Worm (Caenorhabditis elegans) whole organism, L1 larva: ENCODE data around the gene C44B7.7.

Source experiments
- C04F5.9 ChIP-seq: sonication (generic microtip); optimal IDR thresholded peaks from 2 replicates; lab custom pipeline; 2016; ENCODE audit warnings: missing genetic modification characterization, missing compliant biosample characterization
- C16A3.4 ChIP-seq: fragments of 150-350 bp; optimal IDR thresholded peaks from 2 replicates; lab custom pipeline; 2014; ENCODE audit warnings: missing biosample characterization, missing genetic modification characterization
- Y116A8C.19 ChIP-seq: sonication (generic microtip); optimal IDR thresholded peaks from 2 replicates; lab custom pipeline; 2016; ENCODE audit warnings: missing compliant biosample characterization, missing genetic modification characterization, borderline replicate concordance
- aha-1 ChIP-seq: fragments of 150-350 bp; optimal IDR thresholded peaks from 2 replicates; lab custom pipeline; 2014; ENCODE audit warnings: missing biosample characterization, missing genetic modification characterization
- alr-1 ChIP-seq: fragments of 200-800 bp; sonication (Bioruptor generic); optimal IDR thresholded peaks from 2 replicates; lab custom pipeline; 2018; ENCODE audit warnings: borderline replicate concordance, mild to moderate bottlenecking, missing genetic modification characterization, missing compliant biosample characterization
- blmp-1 ChIP-seq: fragments of 150-350 bp; optimal IDR thresholded peaks from 2 replicates; lab custom pipeline; 2014; ENCODE audit warnings: missing biosample characterization, missing genetic modification characterization
- ceh-63 ChIP-seq: fragments of 200-800 bp; sonication (Bioruptor generic); optimal IDR thresholded peaks from 2 replicates; lab custom pipeline; 2018; ENCODE audit warnings: mild to moderate bottlenecking, missing genetic modification characterization, missing compliant biosample characterization
- ceh-8 ChIP-seq: fragments of 200-800 bp; sonication (Bioruptor generic); optimal IDR thresholded peaks from 2 replicates; lab custom pipeline; 2018; ENCODE audit warnings: mild to moderate bottlenecking, missing genetic modification characterization, moderate library complexity, missing compliant biosample characterization
- ceh-82 ChIP-seq, 3 experiments: fragments of 150-350 bp in 1 of 3; sonication (generic microtip) in 2 of 3; optimal IDR thresholded peaks; 2 replicates each; lab custom pipeline; 2014 to 2017; ENCODE audit warnings: missing biosample characterization in 3 of 3, missing genetic modification characterization in 3 of 3
- ces-1 ChIP-seq: fragments of 150-350 bp; optimal IDR thresholded peaks from 2 replicates; lab custom pipeline; 2014; ENCODE audit warnings: missing biosample characterization, missing genetic modification reagents, missing genetic modification characterization
- dpl-1 ChIP-seq, 3 experiments: fragments of 150-350 bp in 2 of 3; sonication (generic microtip) in 1 of 3; optimal IDR thresholded peaks; 2 replicates each; lab custom pipeline; 2014 to 2017; ENCODE audit warnings: missing biosample characterization in 3 of 3, missing genetic modification characterization in 3 of 3, missing genetic modification reagents in 3 of 3
- dsc-1 ChIP-seq: sonication (generic microtip); optimal IDR thresholded peaks from 2 replicates; lab custom pipeline; 2016; ENCODE audit warnings: mild to moderate bottlenecking, missing genetic modification characterization, missing compliant biosample characterization
- egl-13 ChIP-seq: sonication (generic microtip); optimal IDR thresholded peaks from 2 replicates; lab custom pipeline; 2016; ENCODE audit warnings: missing genotype, missing genetic modification reagents, missing genetic modification characterization, missing compliant biosample characterization
- elt-2 ChIP-seq: sonication (generic microtip); optimal IDR thresholded peaks from 2 replicates; lab custom pipeline; 2016; ENCODE audit warnings: missing genetic modification characterization, mild to moderate bottlenecking, inconsistent platforms, missing compliant biosample characterization, missing genetic modification reagents
- fkh-4 ChIP-seq: sonication (generic microtip); optimal IDR thresholded peaks from 2 replicates; lab custom pipeline; 2016; ENCODE audit warnings: missing compliant biosample characterization, missing genetic modification characterization, borderline replicate concordance
- fkh-8 ChIP-seq: sonication (generic microtip); optimal IDR thresholded peaks from 2 replicates; lab custom pipeline; 2016; ENCODE audit warnings: mild to moderate bottlenecking, missing genetic modification characterization, missing compliant biosample characterization
- fos-1 ChIP-seq: fragments of 150-350 bp; optimal IDR thresholded peaks from 2 replicates; lab custom pipeline; 2014; ENCODE audit warnings: missing biosample characterization, missing genetic modification characterization
- grh-1 ChIP-seq: fragments of 200-800 bp; sonication (Bioruptor generic); IDR thresholded peaks from 2 replicates; pipeline ENCODE4 v1.3.6; 2022; ENCODE audit warnings: missing genetic modification reagents, missing genetic modification characterization, missing compliant biosample characterization
- hlh-17 ChIP-seq: fragments of 200-800 bp; sonication (Bioruptor generic); optimal IDR thresholded peaks from 2 replicates; lab custom pipeline; 2018; ENCODE audit warnings: missing genetic modification characterization, mild to moderate bottlenecking, missing compliant biosample characterization, moderate library complexity, borderline replicate concordance
- hlh-4 ChIP-seq: sonication (generic microtip); optimal IDR thresholded peaks from 2 replicates; lab custom pipeline; 2016; ENCODE audit warnings: mild to moderate bottlenecking, missing genetic modification characterization, missing compliant biosample characterization
- hpl-2 ChIP-seq: fragments of 150-350 bp; optimal IDR thresholded peaks from 2 replicates; lab custom pipeline; 2014; ENCODE audit warnings: missing biosample characterization, missing genetic modification reagents, missing genetic modification characterization
- irx-1 ChIP-seq: sonication (generic microtip); optimal IDR thresholded peaks from 2 replicates; lab custom pipeline; 2016; ENCODE audit warnings: missing genetic modification characterization, missing compliant biosample characterization
- jun-1 ChIP-seq: fragments of 150-350 bp; optimal IDR thresholded peaks from 2 replicates; lab custom pipeline; 2014; ENCODE audit warnings: missing biosample characterization, missing genetic modification reagents, missing genetic modification characterization
- lin-13 ChIP-seq: fragments of 150-350 bp; optimal IDR thresholded peaks from 2 replicates; lab custom pipeline; 2014; ENCODE audit warnings: missing biosample characterization, missing genetic modification reagents, missing genetic modification characterization
- lin-14 ChIP-seq: fragments of 200-800 bp; sonication (Bioruptor generic); optimal IDR thresholded peaks from 2 replicates; lab custom pipeline; 2018; ENCODE audit warnings: mild to moderate bottlenecking, missing genetic modification characterization, moderate library complexity, missing compliant biosample characterization
- lin-35 ChIP-seq, 2 experiments: fragments of 150-350 bp; optimal IDR thresholded peaks; 2 replicates each; lab custom pipeline; 2014; ENCODE audit warnings: missing biosample characterization in 2 of 2, missing genetic modification characterization in 2 of 2, missing genetic modification reagents in 2 of 2
- lin-39 ChIP-seq: fragments of 150-350 bp; optimal IDR thresholded peaks from 2 replicates; lab custom pipeline; 2014; ENCODE audit warnings: missing biosample characterization, missing genetic modification reagents, missing genetic modification characterization
- lsy-2 ChIP-seq, 2 experiments: fragments of 150-350 bp; optimal IDR thresholded peaks; 2 replicates each; lab custom pipeline; 2014; ENCODE audit warnings: missing biosample characterization in 2 of 2, missing genetic modification characterization in 2 of 2
- mab-9 ChIP-seq: fragments of 200-800 bp; sonication (Bioruptor generic); IDR thresholded peaks from 2 replicates; pipeline ENCODE4 v1.3.6; 2022; ENCODE audit warnings: missing genetic modification reagents, missing genetic modification characterization, missing compliant biosample characterization
- mef-2 ChIP-seq: fragments of 150-350 bp; optimal IDR thresholded peaks from 2 replicates; lab custom pipeline; 2014; ENCODE audit warnings: missing biosample characterization, missing genetic modification characterization
- nhr-19 ChIP-seq: fragments of 200-800 bp; sonication (Bioruptor generic); conservative IDR thresholded peaks from 2 replicates; pipeline ENCODE4 v1.3.6; 2022; ENCODE audit warnings: missing genetic modification characterization, missing compliant biosample characterization
- nhr-76 ChIP-seq: sonication (generic microtip); optimal IDR thresholded peaks from 2 replicates; lab custom pipeline; 2017; ENCODE audit warnings: missing biosample characterization, missing genetic modification characterization
- nhr-85 ChIP-seq: sonication (generic microtip); peaks from one replicate; lab custom pipeline; 2016; ENCODE audit warnings: missing genetic modification characterization, inconsistent platforms, missing compliant biosample characterization
- nhr-90 ChIP-seq: sonication (generic microtip); optimal IDR thresholded peaks from 2 replicates; lab custom pipeline; 2016; ENCODE audit warnings: mild to moderate bottlenecking, missing genetic modification characterization, missing compliant biosample characterization; ENCODE audit not compliant: poor library complexity
- pqm-1 ChIP-seq: sonication (generic microtip); optimal IDR thresholded peaks from 3 replicates; lab custom pipeline; 2017; ENCODE audit warnings: missing biosample characterization, missing genetic modification characterization
- skn-1 ChIP-seq: fragments of 150-350 bp; optimal IDR thresholded peaks from 2 replicates; lab custom pipeline; 2014; ENCODE audit warnings: missing biosample characterization, missing genetic modification characterization
- snu-23 ChIP-seq: sonication (generic microtip); optimal IDR thresholded peaks from 2 replicates; lab custom pipeline; 2016; ENCODE audit warnings: missing genetic modification characterization, missing compliant biosample characterization
- sptf-1 ChIP-seq: fragments of 150-350 bp; optimal IDR thresholded peaks from 2 replicates; lab custom pipeline; 2014; ENCODE audit warnings: missing biosample characterization, missing genetic modification characterization
- tbx-2 ChIP-seq: sonication (generic microtip); optimal IDR thresholded peaks from 2 replicates; lab custom pipeline; 2016; ENCODE audit warnings: missing genetic modification characterization, missing compliant biosample characterization
- unc-30 ChIP-seq: sonication (generic microtip); optimal IDR thresholded peaks from 2 replicates; lab custom pipeline; 2017; ENCODE audit warnings: missing biosample characterization, missing genetic modification characterization
- unc-62 ChIP-seq: fragments of 150-350 bp; optimal IDR thresholded peaks from 2 replicates; lab custom pipeline; 2014; ENCODE audit warnings: missing biosample characterization, missing genetic modification reagents, missing genetic modification characterization
- unc-86 ChIP-seq: sonication (generic microtip); optimal IDR thresholded peaks from 2 replicates; lab custom pipeline; 2016; ENCODE audit warnings: missing genetic modification characterization, missing compliant biosample characterization
- unc-98 ChIP-seq: fragments of 200-800 bp; sonication (Bioruptor generic); IDR thresholded peaks from 2 replicates; pipeline ENCODE4 v1.3.6; 2022; ENCODE audit warnings: missing genetic modification characterization, missing compliant biosample characterization
- vab-15 ChIP-seq: sonication (generic microtip); optimal IDR thresholded peaks from 2 replicates; lab custom pipeline; 2017; ENCODE audit warnings: missing genotype, mild to moderate bottlenecking, missing genetic modification characterization, missing compliant biosample characterization
- zip-4 ChIP-seq: fragments of 200-800 bp; sonication (Bioruptor generic); optimal IDR thresholded peaks from 2 replicates; lab custom pipeline; 2018; ENCODE audit warnings: mild to moderate bottlenecking, missing genetic modification characterization, moderate library complexity, missing compliant biosample characterization
- ztf-4 ChIP-seq: fragments of 150-350 bp; optimal IDR thresholded peaks from 2 replicates; lab custom pipeline; 2014; ENCODE audit warnings: missing biosample characterization, missing genetic modification characterization

C44B7.7 gene

ce11 chrII:6891176-6891575 is 11.2 kb upstream of the C44B7.7 start (continued):
- TF ChIP-seq fkh-4 (tag; lab: Kevin White, UChicago): no peak
- TF ChIP-seq fkh-8 (tag; lab: Kevin White, UChicago): peak; percentile 8
- no peak for TF ChIP-seq ceh-8 (GFP tag; lab: Kevin White, UChicago)
- peak; percentile 60 for TF ChIP-seq jun-1 (tag; lab: Kevin White, UChicago)
- TF ChIP-seq ceh-82 (tag; optimal IDR thresholded peaks at IDR 0.05; lab: Kevin White, UChicago): no peak
- TF ChIP-seq hpl-2: no peak
- TF ChIP-seq hlh-17: no peak
- no peak for TF ChIP-seq mab-9
- peak; percentile 33 to 77 for TF ChIP-seq lin-35 (GFP tag; optimal IDR thresholded peaks at IDR 0.05; lab: Kevin White, UChicago)
- no peak for TF ChIP-seq pqm-1 (tag; lab: Kevin White, UChicago)
- no peak for TF ChIP-seq C04F5.9
- TF ChIP-seq nhr-90: peak; percentile 4
- TF ChIP-seq zip-4: no peak
- TF ChIP-seq elt-2 (tag; lab: Kevin White, UChicago): no peak
- TF ChIP-seq vab-15 (tag; lab: Kevin White, UChicago): no peak
- TF ChIP-seq ceh-63: no peak
- peak; percentile 83 for TF ChIP-seq snu-23 (GFP tag; lab: Kevin White, UChicago)
- no peak for TF ChIP-seq unc-62 (GFP tag; lab: Kevin White, UChicago)
- TF ChIP-seq aha-1 (tag; lab: Kevin White, UChicago): no peak
- no peak for TF ChIP-seq ces-1 (GFP tag; lab: Kevin White, UChicago)
- TF ChIP-seq dpl-1 (GFP tag; optimal IDR thresholded peaks at IDR 0.05; lab: Kevin White, UChicago): peak in 2 of 3 experiments; percentile 15 to 38
- TF ChIP-seq nhr-85 (tag; lab: Kevin White, UChicago): peak; percentile 87
- peak; percentile 43 for TF ChIP-seq skn-1
- no peak for TF ChIP-seq hlh-4 (tag; lab: Kevin White, UChicago)
- TF ChIP-seq unc-86 (tag; lab: Kevin White, UChicago): no peak
- TF ChIP-seq unc-30 (tag; lab: Kevin White, UChicago): no peak
- TF ChIP-seq irx-1 (tag; lab: Kevin White, UChicago): peak; percentile 5
- peak; percentile 50 to 65 for TF ChIP-seq lsy-2 (tag; optimal IDR thresholded peaks at IDR 0.05; lab: Kevin White, UChicago)
- TF ChIP-seq C16A3.4 (tag; lab: Kevin White, UChicago): peak; percentile 70
- peak; percentile 48 for TF ChIP-seq tbx-2
- TF ChIP-seq unc-98 (GFP tag; lab: Robert Waterston, UW): no peak
- peak; percentile 43 for TF ChIP-seq ztf-4 (tag; lab: Kevin White, UChicago)
- TF ChIP-seq lin-14: peak; percentile 88
- no peak for TF ChIP-seq mef-2
- no peak for TF ChIP-seq fos-1 (tag; lab: Kevin White, UChicago)
- no peak for TF ChIP-seq sptf-1 (tag; lab: Kevin White, UChicago)
- no peak for TF ChIP-seq blmp-1 (tag; lab: Kevin White, UChicago)
- TF ChIP-seq nhr-19 (GFP tag; lab: Robert Waterston, UW): peak; percentile 96
- TF ChIP-seq alr-1 (tag; lab: Kevin White, UChicago): no peak
- peak; percentile 7 for TF ChIP-seq dsc-1 (tag; lab: Kevin White, UChicago)
- no peak for TF ChIP-seq lin-39 (tag; lab: Kevin White, UChicago)
- no peak for TF ChIP-seq egl-13 (tag; lab: Kevin White, UChicago)
- TF ChIP-seq lin-13 (GFP tag; lab: Kevin White, UChicago): peak; percentile 31
- 0 out of 2 replicates have a peak, but pooled peaks have one; percentile 9 for TF ChIP-seq grh-1 (GFP tag; lab: Robert Waterston, UW)
- TF ChIP-seq nhr-76 (tag; lab: Kevin White, UChicago): no peak
- TF ChIP-seq Y116A8C.19: no peak
